Fruit fly (Drosophila melanogaster) whole organism, embryonic: Measurements from ENCODE around the gene kraken.

Experiments
- Atf6 ChIP-seq: fragments of 200-800 bp; sonication (Bioruptor generic); IDR thresholded peaks from 2 replicates; pipeline ENCODE4 v1.3.6; 2022; ENCODE audit warnings: missing biosample characterization, missing genetic modification characterization
- Awh ChIP-seq: fragments of 200-800 bp; sonication (Bioruptor generic); IDR thresholded peaks from 2 replicates; pipeline ENCODE4, ENCODE4 v1.3.6; 2022; ENCODE audit warnings: missing biosample characterization, missing genetic modification characterization
- CG10366 ChIP-seq: fragments of 200-800 bp; sonication (Bioruptor generic); IDR thresholded peaks from 2 replicates; pipeline ENCODE4 v1.3.6; 2022; ENCODE audit warnings: missing biosample characterization, missing genetic modification characterization
- CG11504 ChIP-seq: fragments of 200-800 bp; sonication (Bioruptor generic); optimal IDR thresholded peaks from 3 replicates; lab custom pipeline; 2019; ENCODE audit warnings: missing biosample characterization, mild to moderate bottlenecking, missing genetic modification characterization, moderate library complexity
- CG1603 ChIP-seq: fragments of 200-800 bp; sonication (Bioruptor generic); optimal IDR thresholded peaks from 2 replicates; lab custom pipeline; 2019; ENCODE audit warnings: missing biosample characterization, mild to moderate bottlenecking, missing genetic modification characterization, moderate library complexity
- CG17385 ChIP-seq: fragments of 200-800 bp; sonication (Bioruptor generic); optimal IDR thresholded peaks from 3 replicates; lab custom pipeline; 2018; ENCODE audit warnings: missing biosample characterization, mild to moderate bottlenecking, missing genetic modification characterization
- CG2120 ChIP-seq: fragments of 200-800 bp; sonication (Bioruptor generic); optimal IDR thresholded peaks from 3 replicates; lab custom pipeline; 2016; ENCODE audit warnings: missing biosample characterization, missing genetic modification characterization
- CG3847 ChIP-seq: fragments of 200-800 bp; sonication (Bioruptor generic); IDR thresholded peaks from 2 replicates; pipeline ENCODE4 v1.3.6; 2022; ENCODE audit warnings: missing biosample characterization, missing genetic modification characterization
- CG42726 ChIP-seq: fragments of 200-800 bp; sonication (Bioruptor generic); IDR thresholded peaks from 2 replicates; pipeline ENCODE4 v1.3.6; 2022; ENCODE audit warnings: missing biosample characterization, missing genetic modification characterization; ENCODE audit not compliant: partially characterized antibody
- CG4730 ChIP-seq: fragments of 200-800 bp; sonication (Bioruptor generic); IDR thresholded peaks from 2 replicates; pipeline ENCODE4 v1.3.6; 2022; ENCODE audit warnings: missing biosample characterization, missing genetic modification characterization
- CG6689 ChIP-seq: fragments of 200-800 bp; sonication (Bioruptor generic); IDR thresholded peaks from 2 replicates; pipeline ENCODE4 v1.3.6; 2022; ENCODE audit warnings: missing biosample characterization, missing genetic modification characterization
- CG7357 ChIP-seq: fragments of 200-800 bp; sonication (Bioruptor generic); IDR thresholded peaks from 3 replicates; pipeline ENCODE4 v1.3.6; 2022; ENCODE audit warnings: missing biosample characterization, missing genetic modification characterization
- CG7556 ChIP-seq: fragments of 200-800 bp; sonication (Bioruptor generic); optimal IDR thresholded peaks from 2 replicates; lab custom pipeline; 2017; ENCODE audit warnings: missing biosample characterization, mild to moderate bottlenecking, missing genetic modification characterization
- CG7839 ChIP-seq: fragments of 200-800 bp; sonication (Bioruptor generic); optimal IDR thresholded peaks from 3 replicates; lab custom pipeline; 2018; ENCODE audit warnings: missing biosample characterization, mild to moderate bottlenecking, missing genetic modification characterization, moderate library complexity
- CG8924 ChIP-seq: fragments of 200-800 bp; optimal IDR thresholded peaks from 3 replicates; lab custom pipeline; 2019; ENCODE audit warnings: missing biosample characterization, mild to moderate bottlenecking, missing genetic modification characterization, moderate library complexity
- CG9437 ChIP-seq: fragments of 200-800 bp; sonication (Bioruptor generic); optimal IDR thresholded peaks from 2 replicates; lab custom pipeline; 2018; ENCODE audit warnings: missing biosample characterization, mild to moderate bottlenecking, missing genetic modification characterization
- CTCF ChIP-seq: fragments of 200-800 bp; sonication (Bioruptor generic); optimal IDR thresholded peaks from 2 replicates; lab custom pipeline; 2017; ENCODE audit warnings: missing biosample characterization, mild to moderate bottlenecking, missing genetic modification characterization, moderate library complexity
- Chrac-16 ChIP-seq: fragments of 200-800 bp; sonication (Bioruptor generic); optimal IDR thresholded peaks from 3 replicates; lab custom pipeline; 2016; ENCODE audit warnings: missing biosample characterization, missing genetic modification characterization
- CoRest ChIP-seq: fragments of 200-800 bp; sonication (Bioruptor generic); optimal IDR thresholded peaks from 3 replicates; lab custom pipeline; 2018; ENCODE audit warnings: missing biosample characterization, mild to moderate bottlenecking, missing genetic modification characterization, moderate library complexity
- Dbx ChIP-seq: fragments of 200-800 bp; sonication (Bioruptor generic); IDR thresholded peaks from 3 replicates; pipeline ENCODE4 v1.3.6; 2022; ENCODE audit warnings: missing biosample characterization, missing genetic modification characterization
- Ets65A ChIP-seq: fragments of 200-800 bp; sonication (Bioruptor generic); peaks from one replicate; lab custom pipeline; 2016; ENCODE audit warnings: missing biosample characterization, missing genetic modification characterization
- H2.0 ChIP-seq: fragments of 200-800 bp; sonication (Bioruptor generic); IDR thresholded peaks from 2 replicates; pipeline ENCODE4 v1.3.6; 2022; ENCODE audit warnings: missing biosample characterization, missing genetic modification characterization
- HLH3B ChIP-seq: fragments of 200-800 bp; sonication (Bioruptor generic); IDR thresholded peaks from 2 replicates; pipeline ENCODE4 v1.3.6; 2022; ENCODE audit warnings: missing biosample characterization, missing genetic modification characterization
- Hsf ChIP-seq: fragments of 200-800 bp; sonication (Bioruptor generic); optimal IDR thresholded peaks from 3 replicates; lab custom pipeline; 2016; ENCODE audit warnings: missing biosample characterization, missing genetic modification characterization
- Med ChIP-seq: fragments of 200-800 bp; sonication (Bioruptor generic); peaks from one replicate; lab custom pipeline; 2016; ENCODE audit warnings: missing biosample characterization, missing genetic modification characterization, mild to moderate bottlenecking, inconsistent platforms, moderate library complexity
- Optix ChIP-seq: fragments of 200-800 bp; sonication (Bioruptor generic); IDR thresholded peaks from 3 replicates; pipeline ENCODE4 v1.3.6; 2022; ENCODE audit warnings: missing biosample characterization, missing genetic modification characterization
- PHDP ChIP-seq: fragments of 200-800 bp; sonication (Bioruptor generic); optimal IDR thresholded peaks from 3 replicates; lab custom pipeline; 2018; ENCODE audit warnings: missing biosample characterization, mild to moderate bottlenecking, missing genetic modification characterization, moderate library complexity
- Ptx1 ChIP-seq: fragments of 200-800 bp; sonication (Bioruptor generic); IDR thresholded peaks from 2 replicates; pipeline ENCODE4 v1.3.6; 2022; ENCODE audit warnings: missing biosample characterization, missing genetic modification characterization
- Rfx ChIP-seq: fragments of 200-800 bp; sonication (Bioruptor generic); IDR thresholded peaks from 2 replicates; pipeline ENCODE4 v1.3.6; 2022; ENCODE audit warnings: missing biosample characterization, missing genetic modification characterization
- Sin3A ChIP-seq: fragments of >200 bp; optimal IDR thresholded peaks from 2 replicates; lab custom pipeline; 2018
- Xbp1 ChIP-seq: fragments of 200-800 bp; sonication (Bioruptor generic); optimal IDR thresholded peaks from 3 replicates; lab custom pipeline; 2016; ENCODE audit warnings: missing biosample characterization, mild to moderate bottlenecking, missing genetic modification characterization
- abd-A ChIP-seq: fragments of 200-800 bp; sonication (Bioruptor generic); optimal IDR thresholded peaks from 3 replicates; lab custom pipeline; 2019; ENCODE audit warnings: missing biosample characterization, mild to moderate bottlenecking, missing genetic modification characterization, moderate library complexity
- chinmo ChIP-seq: fragments of 200-800 bp; sonication (Bioruptor generic); IDR thresholded peaks from 4 replicates; pipeline ENCODE4 v1.3.6; 2022; ENCODE audit warnings: missing biosample characterization, missing genetic modification characterization; ENCODE audit not compliant: partially characterized antibody
- ci ChIP-seq: fragments of 200-800 bp; sonication (Bioruptor generic); IDR thresholded peaks from 3 replicates; pipeline ENCODE4 v1.3.6; 2022; ENCODE audit warnings: missing biosample characterization, missing genetic modification characterization
- dmrt99B ChIP-seq: fragments of 200-800 bp; sonication (Bioruptor generic); optimal IDR thresholded peaks from 2 replicates; lab custom pipeline; 2018; ENCODE audit warnings: missing biosample characterization, mild to moderate bottlenecking, missing genetic modification characterization, moderate library complexity
- esg ChIP-seq: fragments of 200-800 bp; sonication (Bioruptor generic); conservative IDR thresholded peaks from 2 replicates; pipeline ENCODE4 v1.3.6; 2022; ENCODE audit warnings: missing biosample characterization, missing genetic modification characterization
- gcm ChIP-seq: fragments of 200-800 bp; sonication (Bioruptor generic); optimal IDR thresholded peaks from 2 replicates; lab custom pipeline; 2019; ENCODE audit warnings: missing biosample characterization, mild to moderate bottlenecking, missing genetic modification characterization, moderate library complexity
- gem ChIP-seq: fragments of 200-800 bp; sonication (Bioruptor generic); optimal IDR thresholded peaks from 2 replicates; lab custom pipeline; 2019; ENCODE audit warnings: missing biosample characterization, mild to moderate bottlenecking, missing genetic modification characterization, moderate library complexity
- grau ChIP-seq: fragments of 200-800 bp; optimal IDR thresholded peaks from 3 replicates; lab custom pipeline; 2019; ENCODE audit warnings: missing biosample characterization, mild to moderate bottlenecking, missing genetic modification characterization, moderate library complexity
- hth ChIP-seq: fragments of >200 bp; optimal IDR thresholded peaks from 2 replicates; lab custom pipeline; 2017; ENCODE audit warnings: inconsistent platforms
- jigr1 ChIP-seq: fragments of 200-800 bp; sonication (Bioruptor generic); IDR thresholded peaks from 3 replicates; pipeline ENCODE4 v1.3.6; 2022; ENCODE audit warnings: missing biosample characterization, missing genetic modification characterization
- lab ChIP-seq: fragments of 200-800 bp; sonication (Bioruptor generic); optimal IDR thresholded peaks from 3 replicates; lab custom pipeline; 2017; ENCODE audit warnings: missing biosample characterization, missing genetic modification characterization, mild to moderate bottlenecking, moderate library complexity, missing genetic modification reagents
- lov ChIP-seq, 2 experiments: fragments of 200-800 bp in 1 of 2; fragments of >200 bp in 1 of 2; sonication (Bioruptor generic) in 1 of 2; IDR thresholded peaks in 1 of 2; optimal IDR thresholded peaks in 1 of 2; 2 replicates in 1 of 2; 3 replicates in 1 of 2; pipeline versions ENCODE4 v1.3.6 to Lab custom; 2017 to 2022; ENCODE audit warnings: missing biosample characterization in 1 of 2, missing genetic modification characterization in 1 of 2
- otp ChIP-seq: fragments of 200-800 bp; sonication (Bioruptor generic); IDR thresholded peaks from 3 replicates; pipeline ENCODE4, ENCODE4 v1.3.6; 2022; ENCODE audit warnings: missing biosample characterization, missing genetic modification characterization
- sd ChIP-seq: fragments of 200-800 bp; sonication (Bioruptor generic); optimal IDR thresholded peaks from 3 replicates; lab custom pipeline; 2018; ENCODE audit warnings: missing biosample characterization, mild to moderate bottlenecking, missing genetic modification characterization, moderate library complexity
- sens-2 ChIP-seq: fragments of 200-800 bp; sonication (Bioruptor generic); IDR thresholded peaks from 2 replicates; pipeline ENCODE4 v1.3.6; 2022; ENCODE audit warnings: missing biosample characterization, missing genetic modification characterization
- so ChIP-seq: fragments of 200-800 bp; sonication (Bioruptor generic); IDR thresholded peaks from 3 replicates; pipeline ENCODE4 v1.3.6; 2022; ENCODE audit warnings: missing biosample characterization, missing genetic modification characterization
- tgo ChIP-seq: fragments of 200-800 bp; sonication (Bioruptor generic); IDR thresholded peaks from 3 replicates; pipeline ENCODE4 v1.3.6; 2022; ENCODE audit warnings: missing biosample characterization, missing genetic modification characterization
- tna ChIP-seq: fragments of 200-800 bp; sonication (Bioruptor generic); IDR thresholded peaks from 2 replicates; pipeline ENCODE4 v1.3.6; 2022; ENCODE audit warnings: missing biosample characterization, missing genetic modification characterization; ENCODE audit not compliant: partially characterized antibody

Gene kraken

dm6 chr2L:887788-888187 lies 35.2 kb downstream of the kraken start:
- TF ChIP-seq CTCF (GFP tag; lab: Kevin White, UChicago): peak; percentile 44
- TF ChIP-seq CG7357 (GFP tag; lab: Robert Waterston, UW): 0 out of 3 replicates have a peak, but pooled peaks have one; percentile 22
- no peak for TF ChIP-seq gcm (GFP tag; lab: Kevin White, UChicago)
- TF ChIP-seq tgo (GFP tag; lab: Robert Waterston, UW): no peak
- no peak for TF ChIP-seq Sin3A (lab: Kevin White, UChicago)

- TF ChIP-seq H2.0 (0 out of 2 replicates have a peak, but pooled peaks have one; percentile 35), CoRest (tag; lab: Kevin White, UChicago) (peak; percentile 26), Med (peak; percentile 63), CG9437 (GFP tag; lab: Kevin White, UChicago) (peak; percentile 18), Awh (0 out of 2 replicates have a peak, but pooled peaks have one; percentile 29), gem (peak; percentile 56), lov (optimal IDR thresholded peaks at IDR 0.05; lab: Kevin White, UChicago) (no peak), lov (GFP tag; IDR thresholded peaks at IDR 0.05; lab: Robert Waterston, UW) (no peak), CG10366 (GFP tag; lab: Robert Waterston, UW) (peak; percentile 45; the same call in 1 of the 2 replicates), jigr1 (0 out of 3 replicates have a peak, but pooled peaks have one; percentile 45), CG3847 (GFP tag; lab: Robert Waterston, UW) (peak; percentile 44), CG7556 (GFP tag; lab: Kevin White, UChicago) (peak; percentile 11), CG4730 (GFP tag; lab: Robert Waterston, UW) (peak; percentile 30; the same call in 1 of the 2 replicates), CG11504 (tag; lab: Kevin White, UChicago) (peak; percentile 3), Rfx (GFP tag; lab: Robert Waterston, UW) (peak; percentile 52; the same call in 1 of the 2 replicates), CG2120 (GFP tag; lab: Kevin White, UChicago) (peak; percentile 48), tna (GFP tag; lab: Robert Waterston, UW) (no peak), Ets65A (GFP tag; lab: Kevin White, UChicago) (no peak), sens-2 (GFP tag; lab: Robert Waterston, UW) (0 out of 2 replicates have a peak, but pooled peaks have one; percentile 18), esg (GFP tag; lab: Robert Waterston, UW) (peak; percentile 60; the same call in 1 of the 2 replicates), lab (GFP tag; lab: Kevin White, UChicago) (peak; percentile 34), CG42726 (GFP tag; lab: Robert Waterston, UW) (no peak), Chrac-16 (peak; percentile 42), abd-A (tag; lab: Kevin White, UChicago) (peak; percentile 8), ci (peak; percentile 80), Dbx (0 out of 3 replicates have a peak, but pooled peaks have one; percentile 34), grau (tag; lab: Kevin White, UChicago) (no peak), Atf6 (peak; percentile 54; the same call in 1 of the 2 replicates), CG8924 (tag; lab: Kevin White, UChicago) (peak; percentile 26), otp (GFP tag; lab: Robert Waterston, UW) (peak; percentile 50; the same call in 1 of the 3 replicates), hth (lab: Kevin White, UChicago) (no peak), tgo (GFP tag; lab: Robert Waterston, UW) (peak; percentile 43; the same call in 2 of the 3 replicates), Optix (0 out of 3 replicates have a peak, but pooled peaks have one; percentile 53), sd (tag; lab: Kevin White, UChicago) (peak; percentile 19), Xbp1 (GFP tag; lab: Kevin White, UChicago) (peak; percentile 39), chinmo (GFP tag; lab: Robert Waterston, UW) (no peak), PHDP (tag; lab: Kevin White, UChicago) (peak; percentile 31), so (GFP tag; lab: Robert Waterston, UW) (no peak), HLH3B (GFP tag; lab: Robert Waterston, UW) (peak; percentile 44; the same call in 1 of the 2 replicates), CG6689 (GFP tag; lab: Robert Waterston, UW) (peak; percentile 54), CG17385 (GFP tag; lab: Kevin White, UChicago) (peak; percentile 39), CG7839 (tag; lab: Kevin White, UChicago) (peak; percentile 16), Ptx1 (GFP tag; lab: Robert Waterston, UW) (peak; percentile 27; the same call in 1 of the 2 replicates), CG1603 (peak; percentile 79), Hsf (GFP tag; lab: Kevin White, UChicago) (peak; percentile 25), dmrt99B (tag; lab: Kevin White, UChicago) (peak; percentile 39)
Measured at dm6 chr2L:889799-890198, 37.2 kb downstream of the kraken start.
